Worm (Caenorhabditis elegans) whole organism, L4 larva: Measurements from ENCODE around the gene scp-1.

Experiments
- F26F4.8 ChIP-seq: fragments of 200-800 bp; sonication (Bioruptor generic); conservative IDR thresholded peaks from 2 replicates; pipeline ENCODE4 v1.3.6; 2022; ENCODE audit warnings: missing genetic modification characterization, missing compliant biosample characterization
- R02D3.7 ChIP-seq: fragments of 150-350 bp; sonication (generic microtip); optimal IDR thresholded peaks from 3 replicates; lab custom pipeline; 2014; ENCODE audit warnings: missing biosample characterization, missing genetic modification characterization
- aha-1 ChIP-seq: fragments of 150-350 bp; peaks from one replicate; lab custom pipeline; 2014; ENCODE audit warnings: missing biosample characterization, missing genetic modification characterization
- aly-2 ChIP-seq: sonication (generic microtip); optimal IDR thresholded peaks from 2 replicates; lab custom pipeline; 2018; ENCODE audit warnings: missing biosample characterization, missing genetic modification characterization
- ceh-82 ChIP-seq: sonication (generic microtip); optimal IDR thresholded peaks from 2 replicates; lab custom pipeline; 2017; ENCODE audit warnings: missing biosample characterization, missing genetic modification characterization
- egl-27 ChIP-seq: sonication (generic microtip); optimal IDR thresholded peaks from 3 replicates; lab custom pipeline; 2017; ENCODE audit warnings: missing biosample characterization, missing genetic modification reagents, missing genetic modification characterization
- fos-1 ChIP-seq: fragments of 150-350 bp; optimal IDR thresholded peaks from 2 replicates; lab custom pipeline; 2014; ENCODE audit warnings: missing biosample characterization, missing genetic modification characterization
- jun-1 ChIP-seq: fragments of 150-350 bp; optimal IDR thresholded peaks from 2 replicates; lab custom pipeline; 2014; ENCODE audit warnings: missing biosample characterization, missing genetic modification reagents, missing genetic modification characterization
- nhr-6 ChIP-seq: fragments of 150-350 bp; optimal IDR thresholded peaks from 2 replicates; lab custom pipeline; 2014; ENCODE audit warnings: missing biosample characterization, missing genetic modification characterization
- snpc-1.2 ChIP-seq: fragments of 200-800 bp; sonication (Bioruptor generic); IDR thresholded peaks from 2 replicates; pipeline ENCODE4 v1.3.6; 2022; ENCODE audit warnings: missing genetic modification reagents, missing genetic modification characterization, missing compliant biosample characterization

DNA sequence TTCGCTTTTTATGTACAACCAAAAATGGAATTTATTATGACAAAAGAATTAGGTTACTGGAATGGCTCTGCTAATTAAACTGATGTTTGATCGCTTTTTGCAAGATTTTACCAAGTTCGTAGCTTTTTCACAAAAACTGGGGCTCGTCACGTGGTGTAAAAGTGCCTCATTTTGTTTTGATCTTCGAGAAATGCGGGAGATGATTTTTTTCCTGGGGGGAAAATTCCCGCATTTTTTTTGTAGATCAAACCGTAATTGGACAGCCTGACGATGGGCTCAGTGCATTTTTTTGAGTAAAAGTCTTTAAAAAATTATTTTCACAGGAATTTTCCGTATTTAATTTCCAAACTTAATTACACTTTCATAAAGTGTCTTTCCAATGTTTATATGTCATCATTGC is 44.7 kb upstream of the scp-1 start:
- TF ChIP-seq aly-2 (tag; lab: Kevin White, UChicago) = no peak
- no peak for TF ChIP-seq egl-27 (tag; lab: Kevin White, UChicago)
- TF ChIP-seq nhr-6 (tag; lab: Kevin White, UChicago) = no peak
- no peak for TF ChIP-seq ceh-82
- no peak for TF ChIP-seq R02D3.7 (tag; lab: Kevin White, UChicago)
- no peak for TF ChIP-seq F26F4.8
- TF ChIP-seq fos-1 (tag; lab: Kevin White, UChicago) = no peak
- peak; percentile 45 for TF ChIP-seq aha-1 (tag; lab: Kevin White, UChicago)
- no peak for TF ChIP-seq snpc-1.2
- TF ChIP-seq jun-1 (tag; lab: Kevin White, UChicago) = no peak
